Fruit fly (Drosophila melanogaster): ENCODE results near the gene hzg.

The hzg gene

dm6 chr3L:16054095-16054494 is 49.6 kb upstream of the hzg start (continued):
- TF ChIP-seq dan (GFP tag; IDR thresholded peaks at IDR 0.05) (no peak), CG10147 (GFP tag; optimal IDR thresholded peaks at IDR 0.05) (peak; percentile 38), pho (GFP tag; optimal IDR thresholded peaks at IDR 0.05) (no peak), jumu (GFP tag; optimal IDR thresholded peaks at IDR 0.05) (no peak), Adf1 (GFP tag; IDR thresholded peaks at IDR 0.05) (no peak), grn (GFP tag; optimal IDR thresholded peaks at IDR 0.05) (no peak), CG2120 (GFP tag; optimal IDR thresholded peaks at IDR 0.05) (peak; percentile 10), vvl (GFP tag; IDR thresholded peaks at IDR 0.05) (peak; percentile 22; the same call in 1 of the 2 replicates), NC2α (GFP tag; optimal IDR thresholded peaks at IDR 0.05) (no peak), dysf (GFP tag; IDR thresholded peaks at IDR 0.05) (peak; percentile 61), en (GFP tag; optimal IDR thresholded peaks at IDR 0.05) (no peak), Gsc (GFP tag; IDR thresholded peaks at IDR 0.05) (no peak), Lim3 (GFP tag; IDR thresholded peaks at IDR 0.05) (no peak), Ets97D (GFP tag; optimal IDR thresholded peaks at IDR 0.05) (no peak), CG9876 (GFP tag; optimal IDR thresholded peaks at IDR 0.05) (no peak), pnt (GFP tag; optimal IDR thresholded peaks at IDR 0.05) (no peak), CG10462 (GFP tag; optimal IDR thresholded peaks at IDR 0.05) (peak; percentile 2), CG10366 (GFP tag; IDR thresholded peaks at IDR 0.05) (peak; percentile 17; the same call in 1 of the 2 replicates), dm (GFP tag; optimal IDR thresholded peaks at IDR 0.05) (no peak), btn (GFP tag; optimal IDR thresholded peaks at IDR 0.05) (no peak), Chrac-16 (GFP tag; optimal IDR thresholded peaks at IDR 0.05) (peak; percentile 12), cwo (GFP tag; optimal IDR thresholded peaks at IDR 0.05) (peak; percentile 34), h (optimal IDR thresholded peaks at IDR 0.05) (no peak), Elba2 (GFP tag; optimal IDR thresholded peaks at IDR 0.05) (no peak), odd (GFP tag; optimal IDR thresholded peaks at IDR 0.05) (peak; percentile 10), CG13296 (GFP tag; optimal IDR thresholded peaks at IDR 0.05) (no peak), Aef1 (GFP tag; IDR thresholded peaks at IDR 0.05) (no peak), Six4 (GFP tag; optimal IDR thresholded peaks at IDR 0.05) (peak; percentile 14), CG17385 (GFP tag; optimal IDR thresholded peaks at IDR 0.05) (peak; percentile 31), TFAM (GFP tag; optimal IDR thresholded peaks at IDR 0.05) (no peak), Max (GFP tag; optimal IDR thresholded peaks at IDR 0.05) (no peak), CG11695 (GFP tag; IDR thresholded peaks at IDR 0.05) (peak; percentile 64), Hr78 (GFP tag; optimal IDR thresholded peaks at IDR 0.05) (peak in 1 of 2 experiments; percentile 44), org-1 (GFP tag; optimal IDR thresholded peaks at IDR 0.05) (peak; percentile 45), schlank (tag; optimal IDR thresholded peaks at IDR 0.05) (no peak), Tbp (GFP tag; optimal IDR thresholded peaks at IDR 0.05) (no peak), CG4282 (GFP tag; optimal IDR thresholded peaks at IDR 0.05) (no peak), kah (GFP tag; optimal IDR thresholded peaks at IDR 0.05) (peak; percentile 9), CG18599 (GFP tag; optimal IDR thresholded peaks at IDR 0.05) (peak; percentile 36), fd96Cb (tag; optimal IDR thresholded peaks at IDR 0.05) (peak; percentile 51), Sin3A (optimal IDR thresholded peaks at IDR 0.05) (no peak), Eip74EF (GFP tag; optimal IDR thresholded peaks at IDR 0.05) (peak in 1 of 2 experiments; percentile 68), unpg (GFP tag; optimal IDR thresholded peaks at IDR 0.05) (peak; percentile 50), CG1024 (GFP tag; IDR thresholded peaks at IDR 0.05) (0 out of 2 replicates have a peak, but pooled peaks have one; percentile 21), Sry-β (GFP tag; optimal IDR thresholded peaks at IDR 0.05) (no peak), CG6689 (GFP tag; IDR thresholded peaks at IDR 0.05) (peak; percentile 71), CG9817 (tag; optimal IDR thresholded peaks at IDR 0.05) (no peak), pita (GFP tag; optimal IDR thresholded peaks at IDR 0.05) (no peak), CG2129 (GFP tag; IDR thresholded peaks at IDR 0.05; ENCODE audit: partially characterized antibody) (no peak), hb (GFP tag; IDR thresholded peaks at IDR 0.05; ENCODE audit: partially characterized antibody) (no peak), twi (tag; optimal IDR thresholded peaks at IDR 0.05) (no peak), esg (GFP tag; conservative IDR thresholded peaks at IDR 0.05) (no peak)
